Worm (Caenorhabditis elegans): ENCODE measurements around the gene pfn-3.

DNA sequence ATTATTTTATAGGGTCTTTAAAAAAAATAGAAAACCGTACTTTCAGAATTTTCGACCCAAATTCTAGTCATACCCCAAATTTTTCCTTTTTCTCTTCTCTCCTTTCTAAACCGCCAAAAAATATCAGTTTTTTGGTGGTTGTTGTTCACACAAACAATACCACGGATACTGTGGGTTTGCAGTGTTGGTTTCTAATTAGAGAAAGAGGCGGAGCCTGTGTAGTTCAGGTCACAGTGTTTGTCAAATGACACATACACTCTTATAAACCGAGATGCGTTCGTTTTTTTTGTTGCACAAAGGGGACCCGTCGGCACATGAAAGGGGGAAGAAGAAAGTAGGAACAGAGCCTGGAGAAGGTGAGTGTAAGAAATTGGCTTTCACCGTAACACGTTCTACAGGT is 8.3 kb downstream of the pfn-3 start, which contains the start of gene lim-6:
- TF ChIP-seq dao-5 (tag; optimal IDR thresholded peaks at IDR 0.05) (no peak), him-1 (tag; optimal IDR thresholded peaks at IDR 0.05) (no peak), W03F9.2 (tag; optimal IDR thresholded peaks at IDR 0.05) (no peak)
